Worm (Caenorhabditis elegans) whole organism, late embryonic: ENCODE measurements around the gene C04H5.7.

Experiments
- ama-1 ChIP-seq: fragments of 150-350 bp; optimal IDR thresholded peaks from 2 replicates; lab custom pipeline; 2014
- dmd-4 ChIP-seq: sonication (generic microtip); optimal IDR thresholded peaks from 2 replicates; lab custom pipeline; 2016; ENCODE audit warnings: borderline replicate concordance, missing genetic modification characterization, missing compliant biosample characterization
- eyg-1 ChIP-seq: sonication (generic microtip); optimal IDR thresholded peaks from 2 replicates; lab custom pipeline; 2016; ENCODE audit warnings: missing genotype, missing genetic modification characterization, missing compliant biosample characterization
- nhr-11 ChIP-seq: fragments of 150-350 bp; optimal IDR thresholded peaks from 2 replicates; lab custom pipeline; 2014; ENCODE audit warnings: missing biosample characterization, missing genetic modification characterization
- odd-2 ChIP-seq: sonication (generic microtip); optimal IDR thresholded peaks from 2 replicates; lab custom pipeline; 2017; ENCODE audit warnings: antibody characterized with exemption, mild to moderate bottlenecking, missing genetic modification characterization, missing compliant biosample characterization
- pag-3 ChIP-seq: sonication (generic microtip); optimal IDR thresholded peaks from 2 replicates; lab custom pipeline; 2016; ENCODE audit warnings: missing compliant biosample characterization, missing genetic modification characterization, borderline replicate concordance

DNA sequence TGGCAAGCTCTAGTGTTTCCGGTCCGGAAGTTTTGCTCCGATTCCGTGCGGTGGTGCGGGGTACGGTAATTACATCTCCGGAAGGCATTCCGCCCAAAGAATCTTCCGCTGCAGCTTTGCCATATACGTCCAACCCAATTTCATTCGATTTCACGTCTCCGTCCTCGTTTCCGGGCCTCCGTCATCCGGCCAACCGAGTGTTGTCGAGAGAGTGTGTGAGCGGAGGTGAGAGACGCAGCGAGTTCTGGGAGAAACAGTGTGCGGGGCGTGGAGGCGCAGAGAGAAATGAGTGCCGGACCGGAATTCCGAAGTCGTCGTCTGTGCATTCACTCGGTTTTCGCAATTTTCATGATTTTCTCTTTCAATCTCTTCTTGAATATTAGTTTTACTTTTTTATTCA lies 31.6 kb downstream of the C04H5.7 start:
- no peak for TF ChIP-seq odd-2
- TF ChIP-seq dmd-4 (tag; lab: Kevin White, UChicago): no peak
- TF ChIP-seq pag-3 (tag; lab: Kevin White, UChicago): no peak
- TF ChIP-seq ama-1 (lab: Kevin White, UChicago): no peak
- TF ChIP-seq eyg-1 (tag; lab: Kevin White, UChicago): no peak
- no peak for TF ChIP-seq nhr-11 (tag; lab: Kevin White, UChicago)
